Fruit fly (Drosophila melanogaster) whole organism, embryonic: ENCODE measurements around the gene CG32544.

ENCODE experiments used
- Blimp-1 ChIP-seq: fragments of 200-800 bp; sonication (Bioruptor generic); optimal IDR thresholded peaks from 3 replicates; lab custom pipeline; 2018; ENCODE audit warnings: missing biosample characterization, missing genetic modification characterization, mild to moderate bottlenecking, moderate library complexity, missing genetic modification reagents
- BtbVII ChIP-seq: fragments of 200-800 bp; sonication (Bioruptor generic); optimal IDR thresholded peaks from 3 replicates; lab custom pipeline; 2017; ENCODE audit warnings: missing biosample characterization, mild to moderate bottlenecking, missing genetic modification characterization
- CG10979 ChIP-seq: fragments of 200-800 bp; sonication (Bioruptor generic); optimal IDR thresholded peaks from 2 replicates; lab custom pipeline; 2018; ENCODE audit warnings: missing biosample characterization, mild to moderate bottlenecking, missing genetic modification characterization, moderate library complexity
- CG11456 ChIP-seq: fragments of 200-800 bp; sonication (Bioruptor generic); IDR thresholded peaks from 3 replicates; pipeline ENCODE4 v1.3.6; 2022; ENCODE audit warnings: missing biosample characterization, missing genetic modification characterization
- CG11723 ChIP-seq: fragments of 200-800 bp; sonication (Bioruptor generic); optimal IDR thresholded peaks from 2 replicates; lab custom pipeline; 2017; ENCODE audit warnings: missing biosample characterization, mild to moderate bottlenecking, missing genetic modification characterization
- CG12219 ChIP-seq: fragments of 200-800 bp; sonication (Bioruptor generic); optimal IDR thresholded peaks from 3 replicates; lab custom pipeline; 2018; ENCODE audit warnings: missing biosample characterization, mild to moderate bottlenecking, missing genetic modification characterization
- CG12659 ChIP-seq: fragments of 200-800 bp; sonication (Bioruptor generic); optimal IDR thresholded peaks from 3 replicates; lab custom pipeline; 2017; ENCODE audit warnings: mild to moderate bottlenecking, missing biosample characterization, missing genetic modification reagents, missing genetic modification characterization
- CG14014 ChIP-seq: fragments of 200-800 bp; sonication (Bioruptor generic); IDR thresholded peaks from 2 replicates; pipeline ENCODE4 v1.3.6; 2022; ENCODE audit warnings: missing biosample characterization, missing genetic modification characterization
- CG1529 ChIP-seq: fragments of 200-800 bp; sonication (Bioruptor generic); optimal IDR thresholded peaks from 3 replicates; lab custom pipeline; 2018; ENCODE audit warnings: missing biosample characterization, missing genetic modification characterization
- CG16813 ChIP-seq: fragments of 200-800 bp; sonication (Bioruptor generic); IDR thresholded peaks from 3 replicates; pipeline ENCODE4 v1.3.6; 2022; ENCODE audit warnings: missing biosample characterization, missing genetic modification characterization; ENCODE audit not compliant: partially characterized antibody
- CG2120 ChIP-seq: fragments of 200-800 bp; sonication (Bioruptor generic); optimal IDR thresholded peaks from 3 replicates; lab custom pipeline; 2016; ENCODE audit warnings: missing biosample characterization, missing genetic modification characterization
- CG31365 ChIP-seq: fragments of 200-800 bp; sonication (Bioruptor generic); optimal IDR thresholded peaks from 2 replicates; lab custom pipeline; 2018; ENCODE audit warnings: missing biosample characterization, mild to moderate bottlenecking, missing genetic modification characterization
- CG32532 ChIP-seq: fragments of 200-800 bp; sonication (Bioruptor generic); IDR thresholded peaks from 2 replicates; pipeline ENCODE4 v1.3.6; 2022; ENCODE audit warnings: missing biosample characterization, missing genetic modification characterization
- CG3847 ChIP-seq: fragments of 200-800 bp; sonication (Bioruptor generic); IDR thresholded peaks from 2 replicates; pipeline ENCODE4 v1.3.6; 2022; ENCODE audit warnings: missing biosample characterization, missing genetic modification characterization
- CG4360 ChIP-seq: fragments of 200-800 bp; sonication (Bioruptor generic); IDR thresholded peaks from 2 replicates; pipeline ENCODE4 v1.3.6; 2022; ENCODE audit warnings: missing biosample characterization, missing genetic modification characterization
- CG5180 ChIP-seq: fragments of 200-800 bp; sonication (Bioruptor generic); optimal IDR thresholded peaks from 3 replicates; lab custom pipeline; 2017; ENCODE audit warnings: missing biosample characterization, missing genetic modification characterization, mild to moderate bottlenecking, moderate library complexity, missing genetic modification reagents
- CG5245 ChIP-seq: fragments of 200-800 bp; sonication (Bioruptor generic); optimal IDR thresholded peaks from 3 replicates; lab custom pipeline; 2016; ENCODE audit warnings: missing biosample characterization, missing genetic modification characterization
- CG5953 ChIP-seq: fragments of 200-800 bp; sonication (Bioruptor generic); IDR thresholded peaks from 2 replicates; pipeline ENCODE4 v1.3.6; 2022; ENCODE audit warnings: missing biosample characterization, missing genetic modification characterization
- CG6272 ChIP-seq: fragments of 200-800 bp; sonication (Bioruptor generic); IDR thresholded peaks from 2 replicates; pipeline ENCODE4 v1.3.6; 2022; ENCODE audit warnings: missing biosample characterization, missing genetic modification characterization
- CG7271 ChIP-seq: fragments of 200-800 bp; sonication (Bioruptor generic); optimal IDR thresholded peaks from 2 replicates; lab custom pipeline; 2018; ENCODE audit warnings: missing biosample characterization, mild to moderate bottlenecking, missing genetic modification characterization, moderate library complexity
- CG7786 ChIP-seq: fragments of 200-800 bp; sonication (Bioruptor generic); optimal IDR thresholded peaks from 2 replicates; lab custom pipeline; 2016; ENCODE audit warnings: missing biosample characterization, missing genetic modification characterization
- CG8290 ChIP-seq, 3 experiments: fragments of 200-800 bp; sonication (Bioruptor generic); optimal IDR thresholded peaks; 2 replicates each; lab custom pipeline; 2016 to 2019; ENCODE audit warnings: missing biosample characterization in 3 of 3, missing genetic modification characterization in 3 of 3, mild to moderate bottlenecking in 2 of 3, moderate library complexity in 1 of 3
- CG9609 ChIP-seq: fragments of 200-800 bp; sonication (Bioruptor generic); optimal IDR thresholded peaks from 3 replicates; lab custom pipeline; 2016; ENCODE audit warnings: missing biosample characterization, missing genetic modification characterization
- Deaf1 ChIP-seq: fragments of 200-800 bp; optimal IDR thresholded peaks from 3 replicates; lab custom pipeline; 2019; ENCODE audit warnings: missing biosample characterization, mild to moderate bottlenecking, missing genetic modification characterization, moderate library complexity
- Dip2 ChIP-seq: fragments of 200-800 bp; sonication (Bioruptor generic); IDR thresholded peaks from 2 replicates; pipeline ENCODE4 v1.3.6; 2022; ENCODE audit warnings: missing biosample characterization, missing genetic modification characterization
- Dll ChIP-seq: fragments of 200-800 bp; sonication (Bioruptor generic); IDR thresholded peaks from 4 replicates; pipeline ENCODE4 v1.3.6; 2022; ENCODE audit warnings: missing biosample characterization, missing genetic modification characterization; ENCODE audit not compliant: partially characterized antibody
- Gug ChIP-seq: fragments of 200-800 bp; sonication (Bioruptor generic); IDR thresholded peaks from 4 replicates; pipeline ENCODE4 v1.3.6; 2022; ENCODE audit warnings: missing biosample characterization, missing genetic modification characterization
- HLH3B ChIP-seq: fragments of 200-800 bp; sonication (Bioruptor generic); IDR thresholded peaks from 2 replicates; pipeline ENCODE4 v1.3.6; 2022; ENCODE audit warnings: missing biosample characterization, missing genetic modification characterization
- Meics ChIP-seq: fragments of 200-800 bp; sonication (Bioruptor generic); optimal IDR thresholded peaks from 2 replicates; lab custom pipeline; 2017; ENCODE audit warnings: missing biosample characterization, mild to moderate bottlenecking, missing genetic modification characterization
- Opbp ChIP-seq: fragments of 200-800 bp; sonication (Bioruptor generic); IDR thresholded peaks from 3 replicates; pipeline ENCODE4 v1.3.6; 2022; ENCODE audit warnings: missing biosample characterization, missing genetic modification characterization; ENCODE audit not compliant: partially characterized antibody
- Rx ChIP-seq: fragments of 200-800 bp; sonication (Bioruptor generic); IDR thresholded peaks from 2 replicates; pipeline ENCODE4 v1.3.6; 2022; ENCODE audit warnings: missing biosample characterization, missing genetic modification characterization
- ara ChIP-seq: fragments of 200-800 bp; sonication (Bioruptor generic); IDR thresholded peaks from 2 replicates; pipeline ENCODE4 v1.3.6; 2022; ENCODE audit warnings: missing biosample characterization, missing genetic modification characterization
- bab2 ChIP-seq: fragments of 200-800 bp; sonication (Bioruptor generic); optimal IDR thresholded peaks from 2 replicates; lab custom pipeline; 2016; ENCODE audit warnings: missing biosample characterization, missing genetic modification characterization
- bcd ChIP-seq: fragments of 200-800 bp; sonication (Bioruptor generic); optimal IDR thresholded peaks from 2 replicates; lab custom pipeline; 2017; ENCODE audit warnings: missing biosample characterization, mild to moderate bottlenecking, missing genetic modification characterization
- dmrt11E ChIP-seq: fragments of 200-800 bp; sonication (Bioruptor generic); optimal IDR thresholded peaks from 3 replicates; lab custom pipeline; 2018; ENCODE audit warnings: missing biosample characterization, mild to moderate bottlenecking, missing genetic modification characterization, moderate library complexity
- ems ChIP-seq: fragments of 200-800 bp; sonication (Bioruptor generic); optimal IDR thresholded peaks from 3 replicates; lab custom pipeline; 2016; ENCODE audit warnings: missing biosample characterization, missing genetic modification characterization
- fd64A ChIP-seq: fragments of 200-800 bp; sonication (Bioruptor generic); optimal IDR thresholded peaks from 3 replicates; lab custom pipeline; 2018; ENCODE audit warnings: missing biosample characterization, mild to moderate bottlenecking, missing genetic modification characterization
- jumu ChIP-seq: fragments of 200-800 bp; sonication (Bioruptor generic); optimal IDR thresholded peaks from 3 replicates; lab custom pipeline; 2016; ENCODE audit warnings: missing biosample characterization, missing genetic modification characterization
- kay ChIP-seq: fragments of 200-800 bp; sonication (Bioruptor generic); optimal IDR thresholded peaks from 2 replicates; lab custom pipeline; 2016; ENCODE audit warnings: missing biosample characterization, missing genetic modification characterization
- lbe ChIP-seq: fragments of 200-800 bp; sonication (Bioruptor generic); optimal IDR thresholded peaks from 2 replicates; lab custom pipeline; 2016; ENCODE audit warnings: missing biosample characterization, mild to moderate bottlenecking, missing genetic modification characterization
- otp ChIP-seq: fragments of 200-800 bp; sonication (Bioruptor generic); IDR thresholded peaks from 3 replicates; pipeline ENCODE4, ENCODE4 v1.3.6; 2022; ENCODE audit warnings: missing biosample characterization, missing genetic modification characterization
- pb ChIP-seq: fragments of 200-800 bp; sonication (Bioruptor generic); optimal IDR thresholded peaks from 3 replicates; lab custom pipeline; 2016; ENCODE audit warnings: missing biosample characterization, missing genetic modification characterization
- prd ChIP-seq, 3 experiments: fragments of >200 bp in 2 of 3; fragments of 200-800 bp in 1 of 3; sonication (Bioruptor generic) in 1 of 3; optimal IDR thresholded peaks in 2 of 3; IDR thresholded peaks in 1 of 3; 2 replicates in 2 of 3; 3 replicates in 1 of 3; pipeline versions ENCODE4 v1.3.6 to Lab custom; 2017 to 2022; ENCODE audit warnings: missing biosample characterization in 1 of 3, missing genetic modification characterization in 1 of 3
- slou ChIP-seq: fragments of 200-800 bp; sonication (Bioruptor generic); optimal IDR thresholded peaks from 3 replicates; lab custom pipeline; 2016; ENCODE audit warnings: missing biosample characterization, missing genetic modification characterization
- ssp ChIP-seq: fragments of 200-800 bp; sonication (Bioruptor generic); IDR thresholded peaks from 2 replicates; pipeline ENCODE4 v1.3.6; 2022; ENCODE audit warnings: missing biosample characterization, missing genetic modification characterization
- toy ChIP-seq: fragments of 200-800 bp; sonication (Bioruptor generic); IDR thresholded peaks from 2 replicates; pipeline ENCODE4 v1.3.6; 2022; ENCODE audit warnings: missing biosample characterization, missing genetic modification characterization
- tup ChIP-seq: fragments of 200-800 bp; sonication (Bioruptor generic); optimal IDR thresholded peaks from 2 replicates; lab custom pipeline; 2016; ENCODE audit warnings: missing biosample characterization, mild to moderate bottlenecking, missing genetic modification characterization, moderate library complexity
- vfl ChIP-seq: fragments of 200-800 bp; sonication (Bioruptor generic); optimal IDR thresholded peaks from 2 replicates; lab custom pipeline; 2016; ENCODE audit warnings: missing biosample characterization, missing genetic modification characterization

The CG32544 gene

dm6 chrX:18843229-18844033 is 16.7 kb upstream of the CG32544 start, which contains the start of gene htk (continued):
- TF ChIP-seq jumu (GFP tag; lab: Kevin White, UChicago) = peak; percentile 73
- peak; percentile 55; the same call in 1 of the 2 replicates for TF ChIP-seq CG14014
- TF ChIP-seq HLH3B (GFP tag; lab: Robert Waterston, UW) = peak; percentile 61
- TF ChIP-seq CG7271 (tag; lab: Kevin White, UChicago) = peak; percentile 39
- peak; percentile 6 for TF ChIP-seq CG11723 (GFP tag; lab: Kevin White, UChicago)
- TF ChIP-seq CG6272 (GFP tag; lab: Robert Waterston, UW) = peak; percentile 50; the same call in 1 of the 2 replicates
- peak; percentile 95 for TF ChIP-seq CG11456 (GFP tag; lab: Robert Waterston, UW)
- peak; percentile 59 for TF ChIP-seq Deaf1
- no peak for TF ChIP-seq pb (GFP tag; lab: Kevin White, UChicago)
- TF ChIP-seq CG31365 (tag; lab: Kevin White, UChicago) = peak; percentile 10
- peak; percentile 18 for TF ChIP-seq vfl (GFP tag; lab: Kevin White, UChicago)
- TF ChIP-seq Gug (GFP tag; lab: Robert Waterston, UW) = peak; percentile 58; the same call in 3 of the 4 replicates
- TF ChIP-seq Rx (GFP tag; lab: Robert Waterston, UW) = peak; percentile 52; the same call in 1 of the 2 replicates
- no peak for TF ChIP-seq CG1529
- peak; percentile 80 for TF ChIP-seq CG12659
- TF ChIP-seq CG9609 (GFP tag; lab: Kevin White, UChicago) = peak; percentile 67
- TF ChIP-seq CG10979 (tag; lab: Kevin White, UChicago) = peak; percentile 88
- TF ChIP-seq prd (optimal IDR thresholded peaks at IDR 0.05; lab: Kevin White, UChicago) = no peak
- peak; percentile 72; the same call in 2 of the 3 replicates for TF ChIP-seq prd (GFP tag; IDR thresholded peaks at IDR 0.05; lab: Robert Waterston, UW)
- TF ChIP-seq otp (GFP tag; lab: Robert Waterston, UW) = peak; percentile 68; the same call in 2 of the 3 replicates
- TF ChIP-seq CG16813 (GFP tag; lab: Robert Waterston, UW) = peak; percentile 87
- no peak for TF ChIP-seq slou (GFP tag; lab: Kevin White, UChicago)
- TF ChIP-seq Dll (GFP tag; lab: Robert Waterston, UW) = peak; percentile 85
- TF ChIP-seq CG2120 (GFP tag; lab: Kevin White, UChicago) = peak; percentile 71
- peak; percentile 45 for TF ChIP-seq bcd (GFP tag; lab: Kevin White, UChicago)
- no peak for TF ChIP-seq CG5180 (GFP tag; lab: Kevin White, UChicago)
- peak; percentile 87 for TF ChIP-seq CG32532
- peak; percentile 43; the same call in 1 of the 2 replicates for TF ChIP-seq CG5953 (GFP tag; lab: Robert Waterston, UW)
- peak; percentile 91 for TF ChIP-seq Dip2
- TF ChIP-seq CG4360 (GFP tag; lab: Robert Waterston, UW) = no peak
- TF ChIP-seq CG3847 = peak; percentile 67
- peak; percentile 87 for TF ChIP-seq CG8290 (GFP tag; optimal IDR thresholded peaks at IDR 0.05; lab: Kevin White, UChicago)
- peak; percentile 52 to 88 for TF ChIP-seq CG8290 (tag; optimal IDR thresholded peaks at IDR 0.05; lab: Kevin White, UChicago)
- TF ChIP-seq tup (GFP tag; lab: Kevin White, UChicago) = peak; percentile 5
- TF ChIP-seq CG5245 (GFP tag; lab: Kevin White, UChicago) = peak; percentile 83
- TF ChIP-seq Blimp-1 (GFP tag; lab: Kevin White, UChicago) = peak; percentile 28
- peak; percentile 59 for TF ChIP-seq kay (GFP tag; lab: Kevin White, UChicago)
- TF ChIP-seq CG12219 (GFP tag; lab: Kevin White, UChicago) = no peak
- peak; percentile 74 for TF ChIP-seq Meics (GFP tag; lab: Kevin White, UChicago)
- TF ChIP-seq dmrt11E (tag; lab: Kevin White, UChicago) = peak; percentile 44
- peak; percentile 77 for TF ChIP-seq bab2 (GFP tag; lab: Kevin White, UChicago)
- peak; percentile 54 for TF ChIP-seq CG7786 (GFP tag; lab: Kevin White, UChicago)
- TF ChIP-seq BtbVII (GFP tag; lab: Kevin White, UChicago) = no peak
- peak; percentile 21 for TF ChIP-seq ems (GFP tag; lab: Kevin White, UChicago)
- 0 out of 2 replicates have a peak, but pooled peaks have one; percentile 31 for TF ChIP-seq ara (GFP tag; lab: Robert Waterston, UW)
- peak; percentile 95 for TF ChIP-seq Opbp (GFP tag; lab: Robert Waterston, UW)
- TF ChIP-seq ssp (GFP tag; lab: Robert Waterston, UW) = peak; percentile 66
- TF ChIP-seq fd64A = no peak
- no peak for TF ChIP-seq toy (GFP tag; lab: Robert Waterston, UW)
- TF ChIP-seq lbe (GFP tag; lab: Kevin White, UChicago) = peak; percentile 25
